Worm (Caenorhabditis elegans): Measurements from ENCODE around the gene srv-5.

- no peak for TF ChIP-seq nhr-11 (tag; optimal IDR thresholded peaks at IDR 0.05)
- TF ChIP-seq hlh-8 (tag; optimal IDR thresholded peaks at IDR 0.05) = no peak
- TF ChIP-seq ref-2 (tag; optimal IDR thresholded peaks at IDR 0.05) = no peak
- no peak for TF ChIP-seq pha-4 (tag; optimal IDR thresholded peaks at IDR 0.05)
Measured at ce11 chrX:4266178-4266931, 14.2 kb downstream of the srv-5 start.
